Fruit fly (Drosophila melanogaster): ENCODE results near the gene Epg5.

DNA sequence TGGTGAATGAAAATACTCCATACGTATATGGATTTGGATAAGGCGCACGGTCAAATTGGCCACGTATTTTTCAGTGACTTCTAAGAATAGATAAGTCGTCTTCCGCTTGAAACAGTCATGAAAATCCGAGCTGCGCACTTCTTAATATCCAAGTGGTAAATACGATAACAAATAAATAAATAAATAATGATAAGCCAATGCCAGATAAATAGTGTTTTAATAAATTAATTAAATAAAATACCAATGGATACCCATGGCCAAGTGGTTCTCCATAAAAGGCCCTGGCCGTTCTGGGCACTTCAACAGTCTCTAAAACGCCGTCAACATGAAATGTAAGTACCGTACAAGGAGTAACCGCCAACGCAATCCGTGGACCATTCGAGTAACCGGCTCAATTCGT is 26.3 kb downstream of the Epg5 start, which contains the start of gene CG14302:
- TF ChIP-seq Abd-B (GFP tag; optimal IDR thresholded peaks at IDR 0.05) (no peak), foxo (GFP tag; optimal IDR thresholded peaks at IDR 0.05) (no peak), dl (GFP tag; optimal IDR thresholded peaks at IDR 0.05; ENCODE audit: insufficient read depth in 1 of 2, partially characterized antibody in 2 of 2) (no peak), pan (optimal IDR thresholded peaks at IDR 0.05) (no peak), br (GFP tag; optimal IDR thresholded peaks at IDR 0.05) (no peak), rgr (GFP tag; optimal IDR thresholded peaks at IDR 0.05) (no peak), Dif (GFP tag; optimal IDR thresholded peaks at IDR 0.05; ENCODE audit: partially characterized antibody) (no peak), h (GFP tag; optimal IDR thresholded peaks at IDR 0.05) (no peak), psq (GFP tag; optimal IDR thresholded peaks at IDR 0.05) (no peak), dmrt93B (GFP tag; optimal IDR thresholded peaks at IDR 0.05) (no peak), brk (GFP tag; optimal IDR thresholded peaks at IDR 0.05) (no peak)

All from whole organism, wandering third instar larva.